Worm (Caenorhabditis elegans) whole organism, L1 larva: ENCODE data around the gene clec-1.
A peak's percentile ranks its signal among the peaks of the same experiment; 100 is the strongest.

Source experiments
- C16A3.4 ChIP-seq: fragments of 150-350 bp; optimal IDR thresholded peaks from 2 replicates; lab custom pipeline; 2014; ENCODE audit warnings: missing biosample characterization, missing genetic modification characterization
- C34B4.2 ChIP-seq: sonication (generic microtip); optimal IDR thresholded peaks from 2 replicates; lab custom pipeline; 2017; ENCODE audit warnings: mild to moderate bottlenecking, missing genetic modification characterization, missing compliant biosample characterization
- alr-1 ChIP-seq: fragments of 200-800 bp; sonication (Bioruptor generic); optimal IDR thresholded peaks from 2 replicates; lab custom pipeline; 2018; ENCODE audit warnings: borderline replicate concordance, mild to moderate bottlenecking, missing genetic modification characterization, missing compliant biosample characterization
- aly-2 ChIP-seq: fragments of 150-350 bp; optimal IDR thresholded peaks from 2 replicates; lab custom pipeline; 2014; ENCODE audit warnings: missing biosample characterization, missing genetic modification characterization
- ama-1 ChIP-seq: fragments of 150-350 bp; optimal IDR thresholded peaks from 2 replicates; lab custom pipeline; 2014
- blmp-1 ChIP-seq: fragments of 150-350 bp; optimal IDR thresholded peaks from 2 replicates; lab custom pipeline; 2014; ENCODE audit warnings: missing biosample characterization, missing genetic modification characterization
- ceh-8 ChIP-seq: fragments of 200-800 bp; sonication (Bioruptor generic); optimal IDR thresholded peaks from 2 replicates; lab custom pipeline; 2018; ENCODE audit warnings: mild to moderate bottlenecking, missing genetic modification characterization, moderate library complexity, missing compliant biosample characterization
- ceh-90 ChIP-seq: sonication (generic microtip); optimal IDR thresholded peaks from 2 replicates; lab custom pipeline; 2016; ENCODE audit warnings: missing genetic modification characterization, missing compliant biosample characterization
- dpl-1 ChIP-seq, 3 experiments: fragments of 150-350 bp in 2 of 3; sonication (generic microtip) in 1 of 3; optimal IDR thresholded peaks; 2 replicates each; lab custom pipeline; 2014 to 2017; ENCODE audit warnings: missing biosample characterization in 3 of 3, missing genetic modification characterization in 3 of 3, missing genetic modification reagents in 3 of 3
- dsc-1 ChIP-seq: sonication (generic microtip); optimal IDR thresholded peaks from 2 replicates; lab custom pipeline; 2016; ENCODE audit warnings: mild to moderate bottlenecking, missing genetic modification characterization, missing compliant biosample characterization
- efl-1 ChIP-seq, 4 experiments: fragments of 150-350 bp; optimal IDR thresholded peaks in 3 of 4; peaks in 1 of 4; 1 replicate in 1 of 4; 2 replicates in 3 of 4; lab custom pipeline; 2014; ENCODE audit warnings: missing biosample characterization in 2 of 4, missing genetic modification characterization in 2 of 4, missing genetic modification reagents in 2 of 4
- egl-13 ChIP-seq: sonication (generic microtip); optimal IDR thresholded peaks from 2 replicates; lab custom pipeline; 2016; ENCODE audit warnings: missing genotype, missing genetic modification reagents, missing genetic modification characterization, missing compliant biosample characterization
- elt-3 ChIP-seq, 6 experiments: fragments of 150-350 bp in 1 of 6; sonication (generic microtip); optimal IDR thresholded peaks; 2 replicates each; lab custom pipeline; 2017 to 2018; ENCODE audit warnings: missing biosample characterization in 6 of 6, missing genetic modification characterization in 6 of 6, inconsistent platforms in 1 of 6
- fkh-10 ChIP-seq: sonication (generic microtip); optimal IDR thresholded peaks from 2 replicates; lab custom pipeline; 2017; ENCODE audit warnings: missing biosample characterization, missing genetic modification reagents, missing genetic modification characterization
- fkh-8 ChIP-seq: sonication (generic microtip); optimal IDR thresholded peaks from 2 replicates; lab custom pipeline; 2016; ENCODE audit warnings: mild to moderate bottlenecking, missing genetic modification characterization, missing compliant biosample characterization
- fos-1 ChIP-seq: fragments of 150-350 bp; optimal IDR thresholded peaks from 2 replicates; lab custom pipeline; 2014; ENCODE audit warnings: missing biosample characterization, missing genetic modification characterization
- isw-1 ChIP-seq: fragments of 200-800 bp; sonication (Bioruptor generic); IDR thresholded peaks from 2 replicates; pipeline ENCODE4 v1.3.6; 2022; ENCODE audit warnings: missing genetic modification characterization, missing compliant biosample characterization
- jun-1 ChIP-seq: fragments of 150-350 bp; optimal IDR thresholded peaks from 2 replicates; lab custom pipeline; 2014; ENCODE audit warnings: missing biosample characterization, missing genetic modification reagents, missing genetic modification characterization
- lin-14 ChIP-seq: fragments of 200-800 bp; sonication (Bioruptor generic); optimal IDR thresholded peaks from 2 replicates; lab custom pipeline; 2018; ENCODE audit warnings: mild to moderate bottlenecking, missing genetic modification characterization, moderate library complexity, missing compliant biosample characterization
- lin-15B ChIP-seq: fragments of 150-350 bp; sonication (generic microtip); optimal IDR thresholded peaks from 3 replicates; lab custom pipeline; 2014; ENCODE audit warnings: missing biosample characterization, missing genetic modification characterization
- lsy-2 ChIP-seq, 2 experiments: fragments of 150-350 bp; optimal IDR thresholded peaks; 2 replicates each; lab custom pipeline; 2014; ENCODE audit warnings: missing biosample characterization in 2 of 2, missing genetic modification characterization in 2 of 2
- mdl-1 ChIP-seq, 2 experiments: fragments of 150-350 bp; optimal IDR thresholded peaks; 2 replicates each; lab custom pipeline; 2014 to 2017; ENCODE audit warnings: missing biosample characterization in 2 of 2, missing genetic modification characterization in 2 of 2, inconsistent platforms in 1 of 2
- mef-2 ChIP-seq: fragments of 150-350 bp; optimal IDR thresholded peaks from 2 replicates; lab custom pipeline; 2014; ENCODE audit warnings: missing biosample characterization, missing genetic modification characterization
- mep-1 ChIP-seq: fragments of 150-350 bp; optimal IDR thresholded peaks from 2 replicates; lab custom pipeline; 2014; ENCODE audit warnings: missing biosample characterization, missing genetic modification characterization
- nhr-19 ChIP-seq: fragments of 200-800 bp; sonication (Bioruptor generic); conservative IDR thresholded peaks from 2 replicates; pipeline ENCODE4 v1.3.6; 2022; ENCODE audit warnings: missing genetic modification characterization, missing compliant biosample characterization
- nhr-20 ChIP-seq: sonication (generic microtip); optimal IDR thresholded peaks from 2 replicates; lab custom pipeline; 2016; ENCODE audit warnings: mild to moderate bottlenecking, missing genetic modification characterization, missing compliant biosample characterization
- nhr-237 ChIP-seq: fragments of 150-350 bp; optimal IDR thresholded peaks from 2 replicates; lab custom pipeline; 2014; ENCODE audit warnings: missing biosample characterization, missing genetic modification characterization
- nhr-47 ChIP-seq: sonication (generic microtip); optimal IDR thresholded peaks from 2 replicates; lab custom pipeline; 2016; ENCODE audit warnings: mild to moderate bottlenecking, missing genetic modification characterization, moderate library complexity, missing compliant biosample characterization
- nhr-71 ChIP-seq: sonication (generic microtip); optimal IDR thresholded peaks from 2 replicates; lab custom pipeline; 2016; ENCODE audit warnings: mild to moderate bottlenecking, missing genetic modification characterization, moderate library complexity, missing compliant biosample characterization
- nhr-77 ChIP-seq: fragments of 150-350 bp; optimal IDR thresholded peaks from 2 replicates; lab custom pipeline; 2014; ENCODE audit warnings: missing biosample characterization, missing genetic modification characterization
- nhr-85 ChIP-seq: sonication (generic microtip); peaks from one replicate; lab custom pipeline; 2016; ENCODE audit warnings: missing genetic modification characterization, inconsistent platforms, missing compliant biosample characterization
- nhr-90 ChIP-seq: sonication (generic microtip); optimal IDR thresholded peaks from 2 replicates; lab custom pipeline; 2016; ENCODE audit warnings: mild to moderate bottlenecking, missing genetic modification characterization, missing compliant biosample characterization; ENCODE audit not compliant: poor library complexity
- pax-3 ChIP-seq: fragments of 200-800 bp; sonication (Bioruptor generic); optimal IDR thresholded peaks from 2 replicates; lab custom pipeline; 2018; ENCODE audit warnings: mild to moderate bottlenecking, missing genetic modification characterization, moderate library complexity, missing compliant biosample characterization
- rnt-1 ChIP-seq: sonication (generic microtip); optimal IDR thresholded peaks from 2 replicates; lab custom pipeline; 2016; ENCODE audit warnings: mild to moderate bottlenecking, missing genetic modification characterization, moderate library complexity, missing compliant biosample characterization
- skn-1 ChIP-seq: fragments of 150-350 bp; optimal IDR thresholded peaks from 2 replicates; lab custom pipeline; 2014; ENCODE audit warnings: missing biosample characterization, missing genetic modification characterization
- snpc-4 ChIP-seq: fragments of 150-350 bp; optimal IDR thresholded peaks from 2 replicates; lab custom pipeline; 2014; ENCODE audit warnings: missing biosample characterization, missing genetic modification characterization
- snu-23 ChIP-seq: sonication (generic microtip); optimal IDR thresholded peaks from 2 replicates; lab custom pipeline; 2016; ENCODE audit warnings: missing genetic modification characterization, missing compliant biosample characterization
- sox-4 ChIP-seq: sonication (generic microtip); optimal IDR thresholded peaks from 2 replicates; lab custom pipeline; 2016; ENCODE audit warnings: missing genetic modification characterization, missing compliant biosample characterization
- unc-130 ChIP-seq: fragments of 150-350 bp; optimal IDR thresholded peaks from 2 replicates; lab custom pipeline; 2017; ENCODE audit warnings: missing biosample characterization, missing genetic modification characterization, inconsistent platforms
- unc-62 ChIP-seq: fragments of 150-350 bp; optimal IDR thresholded peaks from 2 replicates; lab custom pipeline; 2014; ENCODE audit warnings: missing biosample characterization, missing genetic modification reagents, missing genetic modification characterization
- ztf-11 ChIP-seq, 2 experiments: sonication (generic microtip); optimal IDR thresholded peaks; 2 replicates each; lab custom pipeline; 2016 to 2017; ENCODE audit warnings: missing genetic modification characterization in 2 of 2, missing biosample characterization in 1 of 2, missing compliant biosample characterization in 1 of 2
- ztf-4 ChIP-seq: fragments of 150-350 bp; optimal IDR thresholded peaks from 2 replicates; lab custom pipeline; 2014; ENCODE audit warnings: missing biosample characterization, missing genetic modification characterization

Gene clec-1

DNA sequence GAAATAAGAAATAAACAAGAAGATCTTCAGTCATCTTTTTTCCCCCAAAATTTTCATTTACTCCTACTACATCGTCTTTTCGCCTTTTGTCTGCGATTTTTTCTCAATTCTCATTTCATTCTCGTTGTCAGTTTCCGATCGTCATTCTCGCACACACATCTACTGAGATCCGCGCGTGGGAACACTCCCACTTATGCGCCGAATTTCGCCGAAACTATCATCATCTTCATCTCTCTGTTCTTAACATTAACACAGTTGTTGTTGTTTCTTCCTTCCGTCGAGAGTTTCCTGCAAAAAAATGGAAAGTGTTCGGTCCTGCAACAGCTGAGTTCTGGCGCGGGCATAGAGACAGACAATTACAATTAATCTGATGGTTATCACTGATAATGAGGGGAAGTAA lies 2.4 kb upstream of the clec-1 start:
- peak; percentile 90 for TF ChIP-seq blmp-1
- peak in 1 of 2 experiments; percentile 27 for TF ChIP-seq mdl-1 (tag; optimal IDR thresholded peaks at IDR 0.05; lab: Kevin White, UChicago)
- TF ChIP-seq rnt-1 (tag; lab: Kevin White, UChicago) = no peak
- TF ChIP-seq aly-2 (tag; lab: Kevin White, UChicago) = no peak
- TF ChIP-seq lin-14 (GFP tag; lab: Kevin White, UChicago) = peak; percentile 66
- peak; percentile 12 for TF ChIP-seq C16A3.4 (tag; lab: Kevin White, UChicago)
- peak; percentile 4 for TF ChIP-seq mep-1
- TF ChIP-seq nhr-71 = peak; percentile 2
- TF ChIP-seq nhr-237 (tag; lab: Kevin White, UChicago) = no peak
- no peak for TF ChIP-seq jun-1 (tag; lab: Kevin White, UChicago)
- peak; percentile 64 for TF ChIP-seq nhr-85 (tag; lab: Kevin White, UChicago)
- peak in 2 of 6 experiments; percentile 5 to 53 for TF ChIP-seq elt-3 (tag; optimal IDR thresholded peaks at IDR 0.05; lab: Kevin White, UChicago)
- TF ChIP-seq snu-23 (GFP tag; lab: Kevin White, UChicago) = peak; percentile 21
- no peak for TF ChIP-seq unc-62 (GFP tag; lab: Kevin White, UChicago)
- no peak for TF ChIP-seq nhr-77 (tag; lab: Kevin White, UChicago)
- no peak for TF ChIP-seq skn-1
- TF ChIP-seq nhr-20 (tag; lab: Kevin White, UChicago) = peak; percentile 11
- no peak for TF ChIP-seq mef-2
- TF ChIP-seq ceh-8 (GFP tag; lab: Kevin White, UChicago) = no peak
- no peak for TF ChIP-seq C34B4.2

DNA sequence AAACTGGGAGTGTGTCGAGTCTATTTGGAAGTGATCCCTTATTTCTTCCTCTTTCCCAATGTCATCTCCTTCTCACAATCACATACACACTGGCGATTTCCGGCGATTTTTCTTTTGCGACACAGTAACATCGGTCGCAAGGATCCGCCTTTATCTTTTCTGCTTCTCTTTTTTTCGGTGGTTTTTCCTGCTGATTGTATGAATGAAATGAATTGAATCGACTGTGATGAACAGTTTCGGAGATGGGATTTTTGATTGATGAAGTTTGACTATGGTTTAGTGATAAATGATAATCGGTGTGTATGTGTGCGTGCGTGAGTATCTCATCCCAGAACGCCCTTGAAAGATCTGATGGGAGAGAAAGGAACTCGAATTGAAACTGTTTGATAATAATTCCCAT lies 1.2 kb downstream of the clec-1 start:
- TF ChIP-seq fkh-10 (GFP tag; lab: Kevin White, UChicago) (no peak), nhr-19 (peak; percentile 11), dpl-1 (GFP tag; optimal IDR thresholded peaks at IDR 0.05; lab: Kevin White, UChicago) (no peak), nhr-20 (tag; lab: Kevin White, UChicago) (peak; percentile 47), ztf-4 (tag; lab: Kevin White, UChicago) (peak; percentile 8), nhr-47 (tag; lab: Kevin White, UChicago) (peak; percentile 38), nhr-90 (peak; percentile 36), efl-1 (optimal IDR thresholded peaks at IDR 0.05; lab: Kevin White, UChicago) (no peak), efl-1 (GFP tag; optimal IDR thresholded peaks at IDR 0.05 in 1 of 2; lab: Kevin White, UChicago) (peak in 1 of 2 experiments; percentile 69), lsy-2 (tag; optimal IDR thresholded peaks at IDR 0.05; lab: Kevin White, UChicago) (peak; percentile 13 to 36), lin-14 (GFP tag; lab: Kevin White, UChicago) (peak; percentile 61), unc-130 (tag; lab: Kevin White, UChicago) (no peak), snpc-4 (tag; lab: Kevin White, UChicago) (no peak), fos-1 (tag; lab: Kevin White, UChicago) (no peak), elt-3 (tag; optimal IDR thresholded peaks at IDR 0.05; lab: Kevin White, UChicago) (peak in 3 of 6 experiments; percentile 39 to 84 (median 62)), nhr-71 (peak; percentile 28), blmp-1 (peak; percentile 84), pax-3 (no peak), alr-1 (tag; lab: Kevin White, UChicago) (no peak), ama-1 (lab: Kevin White, UChicago) (peak; percentile 77), ceh-90 (tag; lab: Kevin White, UChicago) (no peak)

DNA sequence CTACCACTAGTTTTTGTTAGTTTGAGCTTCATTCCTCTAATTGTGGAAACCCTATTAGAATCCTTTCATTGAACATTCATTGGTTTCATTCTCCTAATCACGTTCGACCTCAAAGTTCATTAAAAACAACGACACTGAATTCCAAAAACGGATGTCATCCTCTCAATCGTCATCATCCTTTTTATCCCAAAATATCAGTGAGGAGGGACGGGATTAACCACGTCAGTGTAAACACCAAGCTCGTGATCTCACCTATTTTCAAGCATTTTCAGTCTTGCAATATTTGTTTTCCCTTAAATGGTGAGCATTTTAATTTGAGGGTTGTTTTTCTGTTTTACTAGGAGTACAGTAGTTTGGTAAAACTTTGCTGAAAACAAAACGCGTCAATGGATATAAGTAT lies 4.5 kb downstream of the clec-1 start:
- no peak for TF ChIP-seq nhr-237 (tag; lab: Kevin White, UChicago)
- peak; percentile 11 for TF ChIP-seq fos-1 (tag; lab: Kevin White, UChicago)
- TF ChIP-seq egl-13 (tag; lab: Kevin White, UChicago) = peak; percentile 24
- TF ChIP-seq nhr-47 (tag; lab: Kevin White, UChicago) = peak; percentile 37
- TF ChIP-seq nhr-19 = 0 out of 2 replicates have a peak, but pooled peaks have one; percentile 12
- TF ChIP-seq fkh-8 (tag; lab: Kevin White, UChicago) = peak; percentile 85
- TF ChIP-seq dsc-1 = peak; percentile 91
- TF ChIP-seq ztf-11 (tag; optimal IDR thresholded peaks at IDR 0.05; lab: Kevin White, UChicago) = no peak
- TF ChIP-seq sox-4 = peak; percentile 43
- TF ChIP-seq pax-3 = peak; percentile 73
- TF ChIP-seq isw-1 = no peak
- peak; percentile 66 for TF ChIP-seq nhr-71
- no peak for TF ChIP-seq lin-15B
- no peak for TF ChIP-seq dpl-1 (GFP tag; optimal IDR thresholded peaks at IDR 0.05; lab: Kevin White, UChicago)
